Worm (Caenorhabditis elegans): ENCODE data around the gene gcy-27.

DNA sequence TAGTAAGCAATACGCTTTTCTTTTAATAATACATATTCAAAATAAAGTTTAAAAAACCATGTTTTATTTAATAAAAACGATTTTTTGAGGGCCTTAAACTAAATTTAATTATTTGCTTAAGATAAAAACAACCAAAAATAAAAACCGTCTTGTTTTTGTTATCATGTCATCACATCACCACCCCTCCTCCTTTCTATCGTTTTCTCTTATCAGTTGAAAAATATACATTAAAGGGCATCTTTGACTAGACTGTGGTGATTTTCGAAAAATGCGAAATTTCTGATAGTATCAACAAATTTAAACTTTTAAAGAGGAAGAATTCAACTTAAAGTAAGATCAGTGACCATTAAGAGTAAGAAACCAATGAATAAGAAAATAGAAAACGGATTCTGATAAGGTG, 30.3 kb downstream of the gcy-27 start:
- TF ChIP-seq elt-1 (tag; optimal IDR thresholded peaks at IDR 0.05; ENCODE audit: borderline replicate concordance, insufficient read depth) (no peak), nhr-12 (tag; optimal IDR thresholded peaks at IDR 0.05) (no peak), unc-39 (tag; optimal IDR thresholded peaks at IDR 0.05) (no peak), nhr-237 (tag; optimal IDR thresholded peaks at IDR 0.05) (no peak), snpc-4 (tag; optimal IDR thresholded peaks at IDR 0.05) (no peak)
